Fruit fly (Drosophila melanogaster) ovary, adult (tissue): Measurements from ENCODE around the gene CG11279.

Source experiments
- CG17801 ChIP-seq: fragments of 200-800 bp; optimal IDR thresholded peaks from 2 replicates; lab custom pipeline; 2019; ENCODE audit warnings: missing biosample characterization, mild to moderate bottlenecking, missing genetic modification characterization, moderate library complexity; ENCODE audit not compliant: partially characterized antibody

Gene CG11279

dm6 chr3L:13064346-13064745 lies 17.6 kb downstream of the CG11279 start:
- no peak for TF ChIP-seq CG17801

dm6 chr3L:13064935-13065334 lies 18.2 kb downstream of the CG11279 start:
- no peak for TF ChIP-seq CG17801

- no peak for TF ChIP-seq CG17801
These were observed 18.8 kb downstream of the CG11279 start for dm6 chr3L:13065619-13066018.

dm6 chr3L:13066220-13066619 lies 19.4 kb downstream of the CG11279 start:
- TF ChIP-seq CG17801, result no peak

- no peak for TF ChIP-seq CG17801
These were observed 21.5 kb downstream of the CG11279 start for dm6 chr3L:13068293-13068692.

dm6 chr3L:13074084-13074624 lies 27.4 kb downstream of the CG11279 start:
- no peak for TF ChIP-seq CG17801

- no peak for TF ChIP-seq CG17801
These were observed 30.5 kb downstream of the CG11279 start for dm6 chr3L:13077326-13077725.

- TF ChIP-seq CG17801, result no peak
These were observed 33.6 kb downstream of the CG11279 start for dm6 chr3L:13080418-13080817.

dm6 chr3L:13081284-13081937 lies 34.6 kb downstream of the CG11279 start:
- no peak for TF ChIP-seq CG17801

- no peak for TF ChIP-seq CG17801
These were observed 36.7 kb downstream of the CG11279 start for dm6 chr3L:13083432-13083831.

- no peak for TF ChIP-seq CG17801
These were observed 37.7 kb downstream of the CG11279 start for dm6 chr3L:13084477-13084876.

dm6 chr3L:13087189-13087588 lies 40.4 kb downstream of the CG11279 start, which contains the start of gene CG17300:
Gene CG17300, minus strand, starts transcription at chr3L:13087289.
- TF ChIP-seq CG17801, result no peak

dm6 chr3L:13089869-13090268 lies 43.1 kb downstream of the CG11279 start, which contains the start of gene CG11251:
Gene CG11251, minus strand, starts transcription at chr3L:13089969.
- no peak for TF ChIP-seq CG17801
